Worm (Caenorhabditis elegans): ENCODE results near the gene daf-1.

DNA sequence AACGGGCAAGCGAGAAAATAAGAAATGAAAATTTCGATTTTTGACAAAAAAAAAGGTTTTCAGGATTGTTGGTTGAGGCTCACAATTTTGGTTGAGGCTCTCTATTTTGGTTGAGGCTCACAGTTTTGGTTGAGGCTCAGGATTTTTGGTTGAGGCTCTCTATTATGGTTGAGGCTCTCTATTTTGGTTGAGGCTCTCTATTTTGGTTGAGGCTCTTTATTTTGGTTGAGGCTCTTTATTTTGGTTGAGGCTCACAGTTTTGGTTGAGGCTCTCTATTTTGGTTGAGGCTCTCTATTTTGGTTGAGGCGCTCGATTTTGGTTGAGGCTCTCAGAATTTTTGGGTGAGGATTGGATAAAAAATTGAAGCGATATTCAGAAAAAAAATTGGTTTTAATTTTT lies 12.4 kb upstream of the daf-1 start:
- TF ChIP-seq unc-55 (GFP tag; optimal IDR thresholded peaks at IDR 0.05) (no peak), elt-2 (tag; optimal IDR thresholded peaks at IDR 0.05) (no peak), hlh-6 (tag; optimal IDR thresholded peaks at IDR 0.05) (no peak), ama-1 (optimal IDR thresholded peaks at IDR 0.05) (no peak), rnt-1 (tag; optimal IDR thresholded peaks at IDR 0.05) (no peak), tbx-7 (tag; optimal IDR thresholded peaks at IDR 0.05) (no peak), hlh-8 (tag; optimal IDR thresholded peaks at IDR 0.05) (no peak), mec-3 (tag; optimal IDR thresholded peaks at IDR 0.05; ENCODE audit: borderline replicate concordance) (no peak), lim-6 (tag; optimal IDR thresholded peaks at IDR 0.05) (no peak), pha-2 (tag; optimal IDR thresholded peaks at IDR 0.05) (no peak)
